Fruit fly (Drosophila melanogaster): Measurements from ENCODE around the gene CG14321.
A peak's percentile ranks its signal among the peaks of the same experiment; 100 is the strongest.

The CG14321 gene

DNA sequence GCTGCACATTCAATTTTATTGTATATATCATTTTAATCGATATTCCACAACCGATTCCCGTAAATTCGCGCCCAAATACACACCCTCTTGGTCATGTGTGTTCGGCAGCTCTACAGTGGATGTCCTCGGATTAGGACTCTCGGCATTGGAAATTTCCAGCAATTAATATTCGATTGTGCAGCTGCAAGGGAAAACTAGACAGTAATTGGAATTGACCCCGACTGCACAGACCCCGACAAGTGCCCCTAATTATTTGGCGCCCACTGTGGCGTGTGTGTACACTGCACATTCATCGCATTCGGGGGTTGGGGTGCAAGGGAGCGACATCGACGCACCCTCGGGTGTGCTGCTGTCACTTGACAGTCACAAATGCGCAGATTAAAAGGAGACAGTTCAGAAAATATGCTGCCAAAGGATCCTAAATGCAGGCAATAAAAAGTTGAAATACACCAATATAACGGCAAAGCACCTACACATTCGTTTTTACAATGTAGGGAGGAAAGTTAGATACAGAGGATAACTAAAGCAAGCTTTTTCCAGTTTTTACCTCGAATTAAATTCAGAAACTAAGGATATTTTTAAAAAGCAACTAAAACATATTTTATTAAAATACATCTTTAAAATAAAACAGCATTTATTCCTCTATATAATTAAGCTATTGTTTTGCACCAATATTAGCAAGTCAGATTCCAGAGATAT, 24.5 kb upstream of the CG14321 start (continued):
- TF ChIP-seq tgo (GFP tag; IDR thresholded peaks at IDR 0.05) (no peak), Side (GFP tag; optimal IDR thresholded peaks at IDR 0.05) (no peak), esg (GFP tag; conservative IDR thresholded peaks at IDR 0.05) (no peak), corto (GFP tag; optimal IDR thresholded peaks at IDR 0.05) (no peak), CG13123 (GFP tag; optimal IDR thresholded peaks at IDR 0.05) (no peak), nerfin-2 (GFP tag; IDR thresholded peaks at IDR 0.05; ENCODE audit: partially characterized antibody) (no peak), CG10267 (tag; optimal IDR thresholded peaks at IDR 0.05) (no peak), ATbp (GFP tag; optimal IDR thresholded peaks at IDR 0.05) (no peak), org-1 (GFP tag; optimal IDR thresholded peaks at IDR 0.05) (no peak), kni (GFP tag; optimal IDR thresholded peaks at IDR 0.05) (no peak), croc (GFP tag; conservative IDR thresholded peaks at IDR 0.05) (no peak), ato (GFP tag; IDR thresholded peaks at IDR 0.05; ENCODE audit: partially characterized antibody) (no peak), MTF-1 (GFP tag; optimal IDR thresholded peaks at IDR 0.05; ENCODE audit: borderline replicate concordance) (no peak), gt (GFP tag; IDR thresholded peaks at IDR 0.05) (no peak), CG16815 (GFP tag; optimal IDR thresholded peaks at IDR 0.05) (no peak), CG10462 (GFP tag; optimal IDR thresholded peaks at IDR 0.05) (no peak), slou (GFP tag; optimal IDR thresholded peaks at IDR 0.05) (no peak), CG13775 (GFP tag; optimal IDR thresholded peaks at IDR 0.05) (no peak), CG33557 (GFP tag; optimal IDR thresholded peaks at IDR 0.05) (no peak), CG34376 (GFP tag; optimal IDR thresholded peaks at IDR 0.05) (no peak), jing (GFP tag; optimal IDR thresholded peaks at IDR 0.05) (no peak), seq (GFP tag; IDR thresholded peaks at IDR 0.05) (0 out of 2 replicates have a peak, but pooled peaks have one; percentile 15), CG16779 (GFP tag; IDR thresholded peaks at IDR 0.05) (no peak), az2 (GFP tag; optimal IDR thresholded peaks at IDR 0.05) (no peak), Optix (GFP tag; IDR thresholded peaks at IDR 0.05) (peak; percentile 39; the same call in 1 of the 3 replicates), Hey (tag; optimal IDR thresholded peaks at IDR 0.05) (no peak), aop (GFP tag; IDR thresholded peaks at IDR 0.05) (no peak), HLH3B (GFP tag; IDR thresholded peaks at IDR 0.05) (no peak), bowl (GFP tag; IDR thresholded peaks at IDR 0.05) (no peak), chn (GFP tag; optimal IDR thresholded peaks at IDR 0.05) (no peak), CG6813 (GFP tag; optimal IDR thresholded peaks at IDR 0.05) (no peak), CG18764 (GFP tag; optimal IDR thresholded peaks at IDR 0.05) (no peak), Ptx1 (GFP tag; IDR thresholded peaks at IDR 0.05) (peak; percentile 10; the same call in 1 of the 2 replicates), sim (GFP tag; IDR thresholded peaks at IDR 0.05) (no peak), Eip74EF (GFP tag; optimal IDR thresholded peaks at IDR 0.05) (no peak), CG11456 (GFP tag; IDR thresholded peaks at IDR 0.05) (no peak), sisA (GFP tag; IDR thresholded peaks at IDR 0.05) (peak; percentile 22; the same call in 1 of the 2 replicates), CG15514 (GFP tag; optimal IDR thresholded peaks at IDR 0.05) (no peak), vnd (GFP tag; IDR thresholded peaks at IDR 0.05; ENCODE audit: partially characterized antibody) (no peak), CG8281 (tag; optimal IDR thresholded peaks at IDR 0.05) (no peak), knrl (GFP tag; IDR thresholded peaks at IDR 0.05; ENCODE audit: partially characterized antibody) (no peak), Xrp1 (GFP tag; IDR thresholded peaks at IDR 0.05) (0 out of 2 replicates have a peak, but pooled peaks have one; percentile 21), ranshi (GFP tag; IDR thresholded peaks at IDR 0.05) (no peak), br (optimal IDR thresholded peaks at IDR 0.05) (no peak), CG9727 (GFP tag; optimal IDR thresholded peaks at IDR 0.05) (no peak), HmgD (GFP tag; optimal IDR thresholded peaks at IDR 0.05) (no peak), CG2199 (GFP tag; IDR thresholded peaks at IDR 0.05) (0 out of 3 replicates have a peak, but pooled peaks have one; percentile 54), CG17359 (tag; optimal IDR thresholded peaks at IDR 0.05) (no peak), CG1024 (GFP tag; IDR thresholded peaks at IDR 0.05) (no peak), abd-A (tag; optimal IDR thresholded peaks at IDR 0.05) (no peak)
